Worm (Caenorhabditis elegans) whole organism, L1 larva: ENCODE results near the gene crp-1.

Experiments
- mdl-1 ChIP-seq, 2 experiments: fragments of 150-350 bp; optimal IDR thresholded peaks; 2 replicates each; lab custom pipeline; 2014 to 2017; ENCODE audit warnings: missing biosample characterization in 2 of 2, missing genetic modification characterization in 2 of 2, inconsistent platforms in 1 of 2
- mep-1 ChIP-seq: fragments of 150-350 bp; optimal IDR thresholded peaks from 2 replicates; lab custom pipeline; 2014; ENCODE audit warnings: missing biosample characterization, missing genetic modification characterization
- nhr-47 ChIP-seq: sonication (generic microtip); optimal IDR thresholded peaks from 2 replicates; lab custom pipeline; 2016; ENCODE audit warnings: mild to moderate bottlenecking, missing genetic modification characterization, moderate library complexity, missing compliant biosample characterization
- tbx-2 ChIP-seq: sonication (generic microtip); optimal IDR thresholded peaks from 2 replicates; lab custom pipeline; 2016; ENCODE audit warnings: missing genetic modification characterization, missing compliant biosample characterization
- vab-15 ChIP-seq: sonication (generic microtip); optimal IDR thresholded peaks from 2 replicates; lab custom pipeline; 2017; ENCODE audit warnings: missing genotype, mild to moderate bottlenecking, missing genetic modification characterization, missing compliant biosample characterization

ce11 chrV:10432607-10433006, 45.8 kb upstream of the crp-1 start:
- no peak for TF ChIP-seq mdl-1 (tag; optimal IDR thresholded peaks at IDR 0.05; lab: Kevin White, UChicago)
- no peak for TF ChIP-seq tbx-2 (tag; lab: Kevin White, UChicago)
- no peak for TF ChIP-seq nhr-47 (tag; lab: Kevin White, UChicago)
- TF ChIP-seq mep-1 (tag; lab: Kevin White, UChicago), result no peak
- TF ChIP-seq vab-15 (tag; lab: Kevin White, UChicago), result no peak
